Fruit fly (Drosophila melanogaster) whole organism, embryonic: ENCODE data around the gene Spt3.

Source experiments
- Atf-2 ChIP-seq: fragments of 200-800 bp; sonication (Bioruptor generic); optimal IDR thresholded peaks from 2 replicates; lab custom pipeline; 2016; ENCODE audit warnings: missing biosample characterization, missing genetic modification characterization
- BtbVII ChIP-seq: fragments of 200-800 bp; sonication (Bioruptor generic); optimal IDR thresholded peaks from 3 replicates; lab custom pipeline; 2017; ENCODE audit warnings: missing biosample characterization, mild to moderate bottlenecking, missing genetic modification characterization
- C15 ChIP-seq: fragments of 200-800 bp; sonication (Bioruptor generic); IDR thresholded peaks from 3 replicates; pipeline ENCODE4 v1.3.6; 2022; ENCODE audit warnings: missing biosample characterization, missing genetic modification characterization
- CG10431 ChIP-seq: fragments of 200-800 bp; sonication (Bioruptor generic); optimal IDR thresholded peaks from 3 replicates; lab custom pipeline; 2018; ENCODE audit warnings: missing biosample characterization, mild to moderate bottlenecking, missing genetic modification characterization
- CG10543 ChIP-seq: fragments of 200-800 bp; sonication (Bioruptor generic); optimal IDR thresholded peaks from 3 replicates; lab custom pipeline; 2017; ENCODE audit warnings: missing biosample characterization, mild to moderate bottlenecking, missing genetic modification characterization, moderate library complexity
- CG12104 ChIP-seq: fragments of 200-800 bp; sonication (Bioruptor generic); optimal IDR thresholded peaks from 3 replicates; lab custom pipeline; 2016; ENCODE audit warnings: missing biosample characterization, missing genetic modification characterization
- CG12219 ChIP-seq: fragments of 200-800 bp; sonication (Bioruptor generic); optimal IDR thresholded peaks from 3 replicates; lab custom pipeline; 2018; ENCODE audit warnings: missing biosample characterization, mild to moderate bottlenecking, missing genetic modification characterization
- CG1529 ChIP-seq: fragments of 200-800 bp; sonication (Bioruptor generic); optimal IDR thresholded peaks from 3 replicates; lab custom pipeline; 2018; ENCODE audit warnings: missing biosample characterization, missing genetic modification characterization
- CG17328 ChIP-seq: fragments of 200-800 bp; sonication (Bioruptor generic); IDR thresholded peaks from 2 replicates; pipeline ENCODE4 v1.3.6; 2022; ENCODE audit warnings: missing biosample characterization, missing genetic modification characterization
- CG17359 ChIP-seq: fragments of 200-800 bp; sonication (Bioruptor generic); optimal IDR thresholded peaks from 3 replicates; lab custom pipeline; 2018; ENCODE audit warnings: missing biosample characterization, mild to moderate bottlenecking, missing genetic modification characterization, moderate library complexity
- CG17802 ChIP-seq: fragments of 200-800 bp; sonication (Bioruptor generic); optimal IDR thresholded peaks from 2 replicates; lab custom pipeline; 2018; ENCODE audit warnings: missing biosample characterization, mild to moderate bottlenecking, missing genetic modification characterization, moderate library complexity
- CG1792 ChIP-seq: fragments of 200-800 bp; sonication (Bioruptor generic); optimal IDR thresholded peaks from 2 replicates; lab custom pipeline; 2016; ENCODE audit warnings: missing biosample characterization, missing genetic modification characterization
- CG18011 ChIP-seq: fragments of 200-800 bp; sonication (Bioruptor generic); optimal IDR thresholded peaks from 2 replicates; lab custom pipeline; 2017; ENCODE audit warnings: missing biosample characterization, missing genetic modification characterization, mild to moderate bottlenecking, moderate library complexity, missing genotype
- CG2199 ChIP-seq: fragments of 200-800 bp; sonication (Bioruptor generic); IDR thresholded peaks from 3 replicates; pipeline ENCODE4 v1.3.6; 2022; ENCODE audit warnings: missing biosample characterization, missing genetic modification characterization
- CG31224 ChIP-seq: fragments of 200-800 bp; sonication (Bioruptor generic); IDR thresholded peaks from 2 replicates; pipeline ENCODE4 v1.3.6; 2022; ENCODE audit warnings: missing biosample characterization, missing genetic modification characterization
- CG3163 ChIP-seq: fragments of 200-800 bp; sonication (Bioruptor generic); optimal IDR thresholded peaks from 3 replicates; lab custom pipeline; 2016; ENCODE audit warnings: missing biosample characterization, missing genetic modification characterization
- CG3838 ChIP-seq: fragments of 200-800 bp; sonication (Bioruptor generic); optimal IDR thresholded peaks from 3 replicates; lab custom pipeline; 2016; ENCODE audit warnings: missing biosample characterization, missing genetic modification characterization
- CG42726 ChIP-seq: fragments of 200-800 bp; sonication (Bioruptor generic); IDR thresholded peaks from 2 replicates; pipeline ENCODE4 v1.3.6; 2022; ENCODE audit warnings: missing biosample characterization, missing genetic modification characterization; ENCODE audit not compliant: partially characterized antibody
- CG4282 ChIP-seq: fragments of 200-800 bp; sonication (Bioruptor generic); optimal IDR thresholded peaks from 2 replicates; lab custom pipeline; 2016; ENCODE audit warnings: missing biosample characterization, missing genetic modification characterization
- CG4328 ChIP-seq: fragments of 200-800 bp; sonication (Bioruptor generic); optimal IDR thresholded peaks from 3 replicates; lab custom pipeline; 2017; ENCODE audit warnings: missing biosample characterization, missing genetic modification reagents, missing genetic modification characterization
- CG6689 ChIP-seq: fragments of 200-800 bp; sonication (Bioruptor generic); IDR thresholded peaks from 2 replicates; pipeline ENCODE4 v1.3.6; 2022; ENCODE audit warnings: missing biosample characterization, missing genetic modification characterization
- CG7556 ChIP-seq: fragments of 200-800 bp; sonication (Bioruptor generic); optimal IDR thresholded peaks from 2 replicates; lab custom pipeline; 2017; ENCODE audit warnings: missing biosample characterization, mild to moderate bottlenecking, missing genetic modification characterization
- CG8290 ChIP-seq, 3 experiments: fragments of 200-800 bp; sonication (Bioruptor generic); optimal IDR thresholded peaks; 2 replicates each; lab custom pipeline; 2016 to 2019; ENCODE audit warnings: missing biosample characterization in 3 of 3, missing genetic modification characterization in 3 of 3, mild to moderate bottlenecking in 2 of 3, moderate library complexity in 1 of 3
- CG9727 ChIP-seq: fragments of 200-800 bp; sonication (Bioruptor generic); optimal IDR thresholded peaks from 3 replicates; lab custom pipeline; 2017; ENCODE audit warnings: missing biosample characterization, mild to moderate bottlenecking, missing genetic modification characterization
- CG9932 ChIP-seq: fragments of 200-800 bp; sonication (Bioruptor generic); IDR thresholded peaks from 2 replicates; pipeline ENCODE4 v1.3.6; 2022; ENCODE audit warnings: missing biosample characterization, missing genetic modification characterization
- CkIIα-i1 ChIP-seq: fragments of 200-800 bp; sonication (Bioruptor generic); IDR thresholded peaks from 2 replicates; pipeline ENCODE4 v1.3.6; 2022; ENCODE audit warnings: missing biosample characterization, missing genetic modification characterization
- Dek ChIP-seq: fragments of 200-800 bp; sonication (Bioruptor generic); optimal IDR thresholded peaks from 3 replicates; lab custom pipeline; 2019; ENCODE audit warnings: missing biosample characterization, mild to moderate bottlenecking, missing genetic modification characterization, moderate library complexity
- HmgZ ChIP-seq: fragments of 200-800 bp; sonication (Bioruptor generic); optimal IDR thresholded peaks from 2 replicates; lab custom pipeline; 2018; ENCODE audit warnings: missing biosample characterization, mild to moderate bottlenecking, missing genetic modification characterization
- Hsf ChIP-seq: fragments of 200-800 bp; sonication (Bioruptor generic); optimal IDR thresholded peaks from 3 replicates; lab custom pipeline; 2016; ENCODE audit warnings: missing biosample characterization, missing genetic modification characterization
- Jarid2 ChIP-seq: fragments of 200-800 bp; sonication (Bioruptor generic); optimal IDR thresholded peaks from 3 replicates; lab custom pipeline; 2017; ENCODE audit warnings: mild to moderate bottlenecking, missing biosample characterization, missing genetic modification reagents, missing genetic modification characterization
- Lim3 ChIP-seq: fragments of 200-800 bp; sonication (Bioruptor generic); IDR thresholded peaks from 2 replicates; pipeline ENCODE4 v1.3.6; 2022; ENCODE audit warnings: missing biosample characterization, missing genetic modification characterization
- Sry-δ ChIP-seq: fragments of 200-800 bp; sonication (Bioruptor generic); optimal IDR thresholded peaks from 2 replicates; lab custom pipeline; 2016; ENCODE audit warnings: missing biosample characterization, missing genetic modification characterization
- Usf ChIP-seq: fragments of 200-800 bp; sonication (Bioruptor generic); optimal IDR thresholded peaks from 2 replicates; lab custom pipeline; 2017; ENCODE audit warnings: missing genotype, missing biosample characterization, missing genetic modification characterization
- ara ChIP-seq: fragments of 200-800 bp; sonication (Bioruptor generic); IDR thresholded peaks from 2 replicates; pipeline ENCODE4 v1.3.6; 2022; ENCODE audit warnings: missing biosample characterization, missing genetic modification characterization
- az2 ChIP-seq: fragments of 200-800 bp; sonication (Bioruptor generic); optimal IDR thresholded peaks from 3 replicates; lab custom pipeline; 2016; ENCODE audit warnings: missing biosample characterization, missing genetic modification characterization
- bab2 ChIP-seq: fragments of 200-800 bp; sonication (Bioruptor generic); optimal IDR thresholded peaks from 2 replicates; lab custom pipeline; 2016; ENCODE audit warnings: missing biosample characterization, missing genetic modification characterization
- bcd ChIP-seq: fragments of 200-800 bp; sonication (Bioruptor generic); optimal IDR thresholded peaks from 2 replicates; lab custom pipeline; 2017; ENCODE audit warnings: missing biosample characterization, mild to moderate bottlenecking, missing genetic modification characterization
- cato ChIP-seq: fragments of 200-800 bp; sonication (Bioruptor generic); optimal IDR thresholded peaks from 2 replicates; lab custom pipeline; 2016; ENCODE audit warnings: missing biosample characterization, missing genetic modification characterization, borderline replicate concordance
- caup ChIP-seq: fragments of 200-800 bp; sonication (Bioruptor generic); optimal IDR thresholded peaks from 3 replicates; lab custom pipeline; 2017; ENCODE audit warnings: missing biosample characterization, mild to moderate bottlenecking, missing genetic modification characterization, moderate library complexity; ENCODE audit not compliant: severe bottlenecking
- da ChIP-seq: fragments of 200-800 bp; sonication (Bioruptor generic); optimal IDR thresholded peaks from 2 replicates; lab custom pipeline; 2016; ENCODE audit warnings: missing biosample characterization, missing genetic modification characterization
- disco-r ChIP-seq: fragments of 200-800 bp; sonication (Bioruptor generic); optimal IDR thresholded peaks from 2 replicates; lab custom pipeline; 2016; ENCODE audit warnings: missing biosample characterization, missing genetic modification characterization
- gem ChIP-seq: fragments of 200-800 bp; sonication (Bioruptor generic); optimal IDR thresholded peaks from 2 replicates; lab custom pipeline; 2019; ENCODE audit warnings: missing biosample characterization, mild to moderate bottlenecking, missing genetic modification characterization, moderate library complexity
- gt ChIP-seq: fragments of 200-800 bp; sonication (Bioruptor generic); IDR thresholded peaks from 2 replicates; pipeline ENCODE4 v1.3.6; 2022; ENCODE audit warnings: missing biosample characterization, missing genetic modification characterization
- kni ChIP-seq: fragments of 200-800 bp; sonication (Bioruptor generic); optimal IDR thresholded peaks from 3 replicates; lab custom pipeline; 2017; ENCODE audit warnings: mild to moderate bottlenecking, missing biosample characterization, missing genetic modification reagents, missing genetic modification characterization
- mld ChIP-seq: fragments of 200-800 bp; sonication (Bioruptor generic); IDR thresholded peaks from 3 replicates; pipeline ENCODE4 v1.3.6; 2022; ENCODE audit warnings: missing biosample characterization, missing genetic modification characterization; ENCODE audit not compliant: partially characterized antibody
- pzg ChIP-seq: fragments of 200-800 bp; sonication (Bioruptor generic); optimal IDR thresholded peaks from 3 replicates; lab custom pipeline; 2018; ENCODE audit warnings: missing biosample characterization, mild to moderate bottlenecking, missing genetic modification characterization, moderate library complexity

The Spt3 gene

dm6 chr3R:11967262-11968029 lies 49.5 kb upstream of the Spt3 start, which contains the start of the genes CG12213 and GC1 (continued):
- TF ChIP-seq HmgZ (tag; lab: Kevin White, UChicago) (peak; percentile 21), CG9727 (GFP tag; lab: Kevin White, UChicago) (peak; percentile 55), gem (tag; lab: Kevin White, UChicago) (peak; percentile 53), CG10431 (GFP tag; lab: Kevin White, UChicago) (no peak), CG7556 (no peak)

dm6 chr3R:11968030-11968753 lies 48.8 kb upstream of the Spt3 start:
- TF ChIP-seq CG1529 (peak; percentile 90), CG4282 (GFP tag; lab: Kevin White, UChicago) (no peak), Lim3 (GFP tag; lab: Robert Waterston, UW) (no peak), ara (GFP tag; lab: Robert Waterston, UW) (no peak), CG17359 (tag; lab: Kevin White, UChicago) (no peak), BtbVII (GFP tag; lab: Kevin White, UChicago) (peak; percentile 54), Atf-2 (GFP tag; lab: Kevin White, UChicago) (no peak), CG4328 (GFP tag; lab: Kevin White, UChicago) (no peak), C15 (GFP tag; lab: Robert Waterston, UW) (no peak), pzg (GFP tag; lab: Kevin White, UChicago) (no peak), CG6689 (GFP tag; lab: Robert Waterston, UW) (no peak), CG31224 (GFP tag; lab: Robert Waterston, UW) (no peak), Usf (GFP tag; lab: Kevin White, UChicago) (no peak), CG3163 (GFP tag; lab: Kevin White, UChicago) (no peak), bab2 (no peak), da (no peak), CG17802 (tag; lab: Kevin White, UChicago) (no peak), CG12219 (GFP tag; lab: Kevin White, UChicago) (no peak), cato (no peak), gt (GFP tag; lab: Robert Waterston, UW) (no peak), gem (tag; lab: Kevin White, UChicago) (no peak), Hsf (no peak), caup (GFP tag; lab: Kevin White, UChicago) (no peak), CkIIα-i1 (GFP tag; lab: Robert Waterston, UW) (no peak), kni (peak; percentile 1), CG1792 (GFP tag; lab: Kevin White, UChicago) (no peak), Dek (tag; lab: Kevin White, UChicago) (no peak), Jarid2 (GFP tag; lab: Kevin White, UChicago) (no peak), az2 (GFP tag; lab: Kevin White, UChicago) (no peak), CG3838 (no peak), CG8290 (GFP tag; optimal IDR thresholded peaks at IDR 0.05; lab: Kevin White, UChicago) (no peak), CG8290 (tag; optimal IDR thresholded peaks at IDR 0.05; lab: Kevin White, UChicago) (peak in 1 of 2 experiments; percentile 31), Sry-δ (no peak), CG17328 (GFP tag; lab: Robert Waterston, UW) (no peak), disco-r (no peak), CG2199 (GFP tag; lab: Robert Waterston, UW) (no peak), CG10543 (peak; percentile 70), mld (GFP tag; lab: Robert Waterston, UW) (no peak), CG42726 (GFP tag; lab: Robert Waterston, UW) (no peak), bcd (no peak), CG12104 (GFP tag; lab: Kevin White, UChicago) (no peak), CG9932 (no peak), CG18011 (no peak)
